Worm (Caenorhabditis elegans) whole organism, midembryonic: ENCODE results near the gene plg-1.

Experiments used
- T22C8.4 ChIP-seq: fragments of 200-800 bp; sonication (Bioruptor generic); IDR thresholded peaks from 2 replicates; pipeline ENCODE4 v1.3.6; 2022; ENCODE audit warnings: missing genetic modification characterization, missing compliant biosample characterization
- flt-1 ChIP-seq: fragments of 200-800 bp; sonication (Bioruptor generic); IDR thresholded peaks from 2 replicates; pipeline ENCODE4 v1.3.6; 2022; ENCODE audit warnings: missing genetic modification characterization, missing compliant biosample characterization
- ref-1 ChIP-seq: fragments of 200-800 bp; sonication (Bioruptor generic); conservative IDR thresholded peaks from 2 replicates; pipeline ENCODE4 v1.3.6; 2022; ENCODE audit warnings: missing genetic modification reagents, missing genetic modification characterization, missing compliant biosample characterization

- no peak for TF ChIP-seq T22C8.4 (GFP tag; lab: Robert Waterston, UW)
- no peak for TF ChIP-seq flt-1 (GFP tag; lab: Robert Waterston, UW)
- no peak for TF ChIP-seq ref-1 (GFP tag; lab: Robert Waterston, UW)
Measured at ce11 chrIII:8878960-8879359, 26.9 kb downstream of the plg-1 start.
